Fruit fly (Drosophila melanogaster) whole organism, embryonic: Measurements from ENCODE around the gene CG5376.

ENCODE experiments used
- Bgb ChIP-seq: fragments of 200-800 bp; sonication (Bioruptor generic); IDR thresholded peaks from 2 replicates; pipeline ENCODE4 v1.3.6; 2022; ENCODE audit warnings: missing biosample characterization, missing genetic modification characterization; ENCODE audit not compliant: partially characterized antibody
- Bteb2 ChIP-seq: fragments of 200-800 bp; sonication (Bioruptor generic); optimal IDR thresholded peaks from 2 replicates; lab custom pipeline; 2016; ENCODE audit warnings: missing biosample characterization, missing genetic modification characterization
- CG10147 ChIP-seq: fragments of 200-800 bp; sonication (Bioruptor generic); optimal IDR thresholded peaks from 2 replicates; lab custom pipeline; 2019; ENCODE audit warnings: missing biosample characterization, mild to moderate bottlenecking, missing genetic modification characterization, moderate library complexity
- CG11398 ChIP-seq: fragments of 200-800 bp; sonication (Bioruptor generic); optimal IDR thresholded peaks from 2 replicates; lab custom pipeline; 2016; ENCODE audit warnings: missing biosample characterization, missing genetic modification characterization
- CG11560 ChIP-seq: fragments of 200-800 bp; sonication (Bioruptor generic); IDR thresholded peaks from 3 replicates; pipeline ENCODE4 v1.3.6; 2022; ENCODE audit warnings: missing biosample characterization, missing genetic modification characterization
- CG1233 ChIP-seq: fragments of 200-800 bp; sonication (Bioruptor generic); optimal IDR thresholded peaks from 4 replicates; lab custom pipeline; 2018; ENCODE audit warnings: missing biosample characterization, mild to moderate bottlenecking, missing genetic modification characterization
- CG15696 ChIP-seq: fragments of 200-800 bp; sonication (Bioruptor generic); optimal IDR thresholded peaks from 2 replicates; lab custom pipeline; 2019; ENCODE audit warnings: missing biosample characterization, mild to moderate bottlenecking, missing genetic modification characterization, moderate library complexity
- CG18619 ChIP-seq: fragments of 200-800 bp; sonication (Bioruptor generic); optimal IDR thresholded peaks from 3 replicates; lab custom pipeline; 2017; ENCODE audit warnings: missing biosample characterization, mild to moderate bottlenecking, missing genetic modification characterization
- CG32772 ChIP-seq: fragments of 200-800 bp; sonication (Bioruptor generic); IDR thresholded peaks from 2 replicates; pipeline ENCODE4 v1.3.6; 2022; ENCODE audit warnings: missing biosample characterization, missing genetic modification characterization
- CG34376 ChIP-seq: fragments of 200-800 bp; sonication (Bioruptor generic); optimal IDR thresholded peaks from 2 replicates; lab custom pipeline; 2018; ENCODE audit warnings: missing biosample characterization, mild to moderate bottlenecking, missing genetic modification characterization
- CG6689 ChIP-seq: fragments of 200-800 bp; sonication (Bioruptor generic); IDR thresholded peaks from 2 replicates; pipeline ENCODE4 v1.3.6; 2022; ENCODE audit warnings: missing biosample characterization, missing genetic modification characterization
- CG6765 ChIP-seq: fragments of 200-800 bp; sonication (Bioruptor generic); optimal IDR thresholded peaks from 3 replicates; lab custom pipeline; 2017; ENCODE audit warnings: missing biosample characterization, mild to moderate bottlenecking, missing genetic modification characterization
- CG7987 ChIP-seq: fragments of 200-800 bp; sonication (Bioruptor generic); optimal IDR thresholded peaks from 2 replicates; lab custom pipeline; 2018; ENCODE audit warnings: missing biosample characterization, mild to moderate bottlenecking, missing genetic modification characterization, moderate library complexity
- CG8478 ChIP-seq: fragments of >200 bp; optimal IDR thresholded peaks from 2 replicates; lab custom pipeline; 2018
- CG9215 ChIP-seq: fragments of 200-800 bp; sonication (Bioruptor generic); IDR thresholded peaks from 2 replicates; pipeline ENCODE4 v1.3.6; 2022; ENCODE audit warnings: missing biosample characterization, missing genetic modification characterization
- CG9609 ChIP-seq: fragments of 200-800 bp; sonication (Bioruptor generic); optimal IDR thresholded peaks from 3 replicates; lab custom pipeline; 2016; ENCODE audit warnings: missing biosample characterization, missing genetic modification characterization
- CoRest ChIP-seq: fragments of 200-800 bp; sonication (Bioruptor generic); optimal IDR thresholded peaks from 3 replicates; lab custom pipeline; 2018; ENCODE audit warnings: missing biosample characterization, mild to moderate bottlenecking, missing genetic modification characterization, moderate library complexity
- CrebB ChIP-seq: fragments of 200-800 bp; sonication (Bioruptor generic); optimal IDR thresholded peaks from 3 replicates; lab custom pipeline; 2018; ENCODE audit warnings: missing biosample characterization, mild to moderate bottlenecking, missing genetic modification characterization
- Dip2 ChIP-seq: fragments of 200-800 bp; sonication (Bioruptor generic); IDR thresholded peaks from 2 replicates; pipeline ENCODE4 v1.3.6; 2022; ENCODE audit warnings: missing biosample characterization, missing genetic modification characterization
- Drgx ChIP-seq: fragments of 200-800 bp; sonication (Bioruptor generic); IDR thresholded peaks from 2 replicates; pipeline ENCODE4 v1.3.6; 2022; ENCODE audit warnings: missing biosample characterization, missing genetic modification characterization
- H15 ChIP-seq: fragments of 200-800 bp; sonication (Bioruptor generic); IDR thresholded peaks from 3 replicates; pipeline ENCODE4 v1.3.6; 2022; ENCODE audit warnings: missing biosample characterization, missing genetic modification characterization
- Hey ChIP-seq: fragments of 200-800 bp; sonication (Bioruptor generic); optimal IDR thresholded peaks from 3 replicates; lab custom pipeline; 2018; ENCODE audit warnings: missing biosample characterization, mild to moderate bottlenecking, missing genetic modification characterization
- Hr51 ChIP-seq, 2 experiments: fragments of 200-800 bp; sonication (Bioruptor generic); optimal IDR thresholded peaks; 2 replicates in 1 of 2; 3 replicates in 1 of 2; lab custom pipeline; 2016 to 2018; ENCODE audit warnings: missing biosample characterization in 2 of 2, missing genetic modification characterization in 2 of 2, mild to moderate bottlenecking in 1 of 2, moderate library complexity in 1 of 2
- Mad ChIP-seq: fragments of 200-800 bp; sonication (Bioruptor generic); optimal IDR thresholded peaks from 2 replicates; lab custom pipeline; 2016; ENCODE audit warnings: missing biosample characterization, missing genetic modification characterization
- Meics ChIP-seq: fragments of 200-800 bp; sonication (Bioruptor generic); optimal IDR thresholded peaks from 2 replicates; lab custom pipeline; 2017; ENCODE audit warnings: missing biosample characterization, mild to moderate bottlenecking, missing genetic modification characterization
- Nf-YC ChIP-seq: fragments of 200-800 bp; optimal IDR thresholded peaks from 3 replicates; lab custom pipeline; 2019; ENCODE audit warnings: missing biosample characterization, mild to moderate bottlenecking, missing genetic modification characterization, moderate library complexity
- Oli ChIP-seq: fragments of 200-800 bp; sonication (Bioruptor generic); optimal IDR thresholded peaks from 2 replicates; lab custom pipeline; 2018; ENCODE audit warnings: missing biosample characterization, mild to moderate bottlenecking, missing genetic modification characterization, moderate library complexity
- Rfx ChIP-seq: fragments of 200-800 bp; sonication (Bioruptor generic); IDR thresholded peaks from 2 replicates; pipeline ENCODE4 v1.3.6; 2022; ENCODE audit warnings: missing biosample characterization, missing genetic modification characterization
- Sry-δ ChIP-seq: fragments of 200-800 bp; sonication (Bioruptor generic); optimal IDR thresholded peaks from 2 replicates; lab custom pipeline; 2016; ENCODE audit warnings: missing biosample characterization, missing genetic modification characterization
- abd-A ChIP-seq: fragments of 200-800 bp; sonication (Bioruptor generic); optimal IDR thresholded peaks from 3 replicates; lab custom pipeline; 2019; ENCODE audit warnings: missing biosample characterization, mild to moderate bottlenecking, missing genetic modification characterization, moderate library complexity
- ato ChIP-seq: fragments of 200-800 bp; sonication (Bioruptor generic); IDR thresholded peaks from 2 replicates; pipeline ENCODE4 v1.3.6; 2022; ENCODE audit warnings: missing biosample characterization, missing genetic modification characterization; ENCODE audit not compliant: partially characterized antibody
- az2 ChIP-seq: fragments of 200-800 bp; sonication (Bioruptor generic); optimal IDR thresholded peaks from 3 replicates; lab custom pipeline; 2016; ENCODE audit warnings: missing biosample characterization, missing genetic modification characterization
- bab2 ChIP-seq: fragments of 200-800 bp; sonication (Bioruptor generic); optimal IDR thresholded peaks from 2 replicates; lab custom pipeline; 2016; ENCODE audit warnings: missing biosample characterization, missing genetic modification characterization
- bsh ChIP-seq, 2 experiments: fragments of 200-800 bp; sonication (Bioruptor generic); optimal IDR thresholded peaks; 2 replicates each; lab custom pipeline; 2017 to 2018; ENCODE audit warnings: mild to moderate bottlenecking in 2 of 2, missing biosample characterization in 2 of 2, missing genetic modification characterization in 2 of 2, moderate library complexity in 1 of 2
- crc ChIP-seq: fragments of 200-800 bp; sonication (Bioruptor generic); optimal IDR thresholded peaks from 2 replicates; lab custom pipeline; 2016; ENCODE audit warnings: missing biosample characterization, missing genetic modification characterization
- crp ChIP-seq, 2 experiments: fragments of 200-800 bp; sonication (Bioruptor generic); optimal IDR thresholded peaks; 2 replicates in 1 of 2; 3 replicates in 1 of 2; lab custom pipeline; 2017; ENCODE audit warnings: missing biosample characterization in 2 of 2, missing genetic modification characterization in 2 of 2, mild to moderate bottlenecking in 1 of 2, moderate library complexity in 1 of 2
- eve ChIP-seq, 2 experiments: fragments of >200 bp; optimal IDR thresholded peaks; 2 replicates each; lab custom pipeline; 2017; ENCODE audit warnings: missing biosample characterization in 2 of 2, missing genetic modification characterization in 2 of 2
- ewg ChIP-seq: fragments of 200-800 bp; sonication (Bioruptor generic); optimal IDR thresholded peaks from 3 replicates; lab custom pipeline; 2017; ENCODE audit warnings: mild to moderate bottlenecking, missing biosample characterization, missing genetic modification reagents, missing genetic modification characterization
- fd96Cb ChIP-seq: fragments of 200-800 bp; sonication (Bioruptor generic); optimal IDR thresholded peaks from 2 replicates; lab custom pipeline; 2018; ENCODE audit warnings: missing biosample characterization, mild to moderate bottlenecking, missing genetic modification characterization, moderate library complexity
- fru ChIP-seq: fragments of >200 bp; optimal IDR thresholded peaks from 2 replicates; lab custom pipeline; 2017
- grn ChIP-seq: fragments of 200-800 bp; sonication (Bioruptor generic); optimal IDR thresholded peaks from 3 replicates; lab custom pipeline; 2017; ENCODE audit warnings: missing biosample characterization, missing genetic modification characterization
- hkb ChIP-seq, 2 experiments: fragments of 200-800 bp in 1 of 2; fragments of >200 bp in 1 of 2; sonication (Bioruptor generic) in 1 of 2; IDR thresholded peaks in 1 of 2; optimal IDR thresholded peaks in 1 of 2; 2 replicates each; pipeline versions ENCODE4 v1.3.6 to Lab custom; 2017 to 2022; ENCODE audit warnings: missing biosample characterization in 1 of 2, missing genetic modification characterization in 1 of 2
- kah ChIP-seq: fragments of 200-800 bp; sonication (Bioruptor generic); optimal IDR thresholded peaks from 2 replicates; lab custom pipeline; 2018; ENCODE audit warnings: missing biosample characterization, mild to moderate bottlenecking, missing genetic modification characterization
- pros ChIP-seq: fragments of 200-800 bp; sonication (Bioruptor generic); optimal IDR thresholded peaks from 3 replicates; lab custom pipeline; 2019; ENCODE audit warnings: missing biosample characterization, mild to moderate bottlenecking, missing genetic modification characterization, moderate library complexity
- scrt ChIP-seq: fragments of 200-800 bp; sonication (Bioruptor generic); optimal IDR thresholded peaks from 2 replicates; lab custom pipeline; 2018; ENCODE audit warnings: missing biosample characterization, mild to moderate bottlenecking, missing genetic modification characterization, moderate library complexity
- sd ChIP-seq: fragments of 200-800 bp; sonication (Bioruptor generic); optimal IDR thresholded peaks from 3 replicates; lab custom pipeline; 2018; ENCODE audit warnings: missing biosample characterization, mild to moderate bottlenecking, missing genetic modification characterization, moderate library complexity
- sima ChIP-seq: fragments of 200-800 bp; sonication (Bioruptor generic); optimal IDR thresholded peaks from 2 replicates; lab custom pipeline; 2016; ENCODE audit warnings: missing biosample characterization, missing genetic modification characterization
- sisA ChIP-seq: fragments of 200-800 bp; sonication (Bioruptor generic); IDR thresholded peaks from 2 replicates; pipeline ENCODE4 v1.3.6; 2022; ENCODE audit warnings: missing biosample characterization, missing genetic modification characterization
- tin ChIP-seq: fragments of 200-800 bp; sonication (Bioruptor generic); optimal IDR thresholded peaks from 3 replicates; lab custom pipeline; 2016; ENCODE audit warnings: missing biosample characterization, missing genetic modification characterization
- twi ChIP-seq: fragments of 200-800 bp; optimal IDR thresholded peaks from 2 replicates; lab custom pipeline; 2019; ENCODE audit warnings: missing biosample characterization, mild to moderate bottlenecking, missing genetic modification characterization, moderate library complexity
- yki ChIP-seq: fragments of >200 bp; optimal IDR thresholded peaks from 3 replicates; lab custom pipeline; 2018

Gene CG5376

DNA sequence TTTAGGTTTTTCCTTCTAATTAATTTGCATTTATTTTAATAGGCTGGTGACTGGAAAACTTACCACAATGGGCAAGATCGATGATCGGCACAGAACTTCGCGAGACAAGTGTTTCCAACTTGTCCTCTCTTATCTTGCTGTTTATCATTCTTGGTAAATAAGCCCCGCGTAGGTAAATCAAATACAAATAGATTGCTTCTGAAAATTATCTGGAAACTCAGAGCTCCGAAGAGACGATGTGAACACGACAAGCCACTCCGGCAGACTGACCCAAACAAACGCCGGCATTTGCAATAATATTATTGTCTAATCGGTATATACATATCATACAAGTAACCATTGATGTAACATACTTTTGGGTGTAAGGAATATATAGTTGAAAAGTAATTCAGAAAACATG is 41.5 kb upstream of the CG5376 start, which contains the start of gene CG33099 (continued):
- no peak for TF ChIP-seq fd96Cb (tag; lab: Kevin White, UChicago)
- no peak for TF ChIP-seq CG8478
- TF ChIP-seq CG6689 (GFP tag; lab: Robert Waterston, UW): no peak
- no peak for TF ChIP-seq sima (GFP tag; lab: Kevin White, UChicago)
- TF ChIP-seq CoRest: no peak
- TF ChIP-seq Oli (tag; lab: Kevin White, UChicago): no peak
- no peak for TF ChIP-seq hkb (optimal IDR thresholded peaks at IDR 0.05; lab: Kevin White, UChicago)
- TF ChIP-seq hkb (GFP tag; IDR thresholded peaks at IDR 0.05; lab: Robert Waterston, UW): peak; percentile 62; the same call in 1 of the 2 replicates
- TF ChIP-seq Hey: peak; percentile 51
- TF ChIP-seq twi (tag; lab: Kevin White, UChicago): no peak
- peak; percentile 72 for TF ChIP-seq grn
- peak in 1 of 2 experiments; percentile 16 for TF ChIP-seq Hr51 (GFP tag; optimal IDR thresholded peaks at IDR 0.05; lab: Kevin White, UChicago)
- no peak for TF ChIP-seq CG9215 (GFP tag; lab: Robert Waterston, UW)
- TF ChIP-seq pros: no peak
- peak; percentile 31 for TF ChIP-seq Mad
- peak; percentile 32 for TF ChIP-seq scrt (GFP tag; lab: Kevin White, UChicago)
- TF ChIP-seq crp (GFP tag; optimal IDR thresholded peaks at IDR 0.05; lab: Kevin White, UChicago): no peak
- no peak for TF ChIP-seq Dip2
- TF ChIP-seq Drgx (GFP tag; lab: Robert Waterston, UW): peak; percentile 22; the same call in 1 of the 2 replicates
- no peak for TF ChIP-seq CG6765
- TF ChIP-seq kah (GFP tag; lab: Kevin White, UChicago): no peak
- TF ChIP-seq abd-A (tag; lab: Kevin White, UChicago): no peak
- TF ChIP-seq yki: no peak
- TF ChIP-seq CG32772 (GFP tag; lab: Robert Waterston, UW): no peak
- TF ChIP-seq H15: no peak
- TF ChIP-seq Rfx (GFP tag; lab: Robert Waterston, UW): peak; percentile 57; the same call in 1 of the 2 replicates
- TF ChIP-seq CG7987: peak; percentile 72
- peak; percentile 43 for TF ChIP-seq Meics
- no peak for TF ChIP-seq crc (GFP tag; lab: Kevin White, UChicago)
- no peak for TF ChIP-seq CG11560 (tag; lab: Robert Waterston, UW)
- peak; percentile 72 for TF ChIP-seq CG34376 (GFP tag; lab: Kevin White, UChicago)
- TF ChIP-seq Nf-YC: peak; percentile 17
- no peak for TF ChIP-seq CG9609
- peak; percentile 21 for TF ChIP-seq CG18619
- no peak for TF ChIP-seq ewg (GFP tag; lab: Kevin White, UChicago)
- no peak for TF ChIP-seq tin
- no peak for TF ChIP-seq sisA (GFP tag; lab: Robert Waterston, UW)
- no peak for TF ChIP-seq ato
- TF ChIP-seq Bteb2 (GFP tag; lab: Kevin White, UChicago): peak; percentile 23
- peak; percentile 67 for TF ChIP-seq CG1233 (GFP tag; lab: Kevin White, UChicago)
- TF ChIP-seq bab2 (GFP tag; lab: Kevin White, UChicago): peak; percentile 24
- TF ChIP-seq bsh (GFP tag; optimal IDR thresholded peaks at IDR 0.05; lab: Kevin White, UChicago): peak in 1 of 2 experiments; percentile 29
- no peak for TF ChIP-seq fru (lab: Kevin White, UChicago)
- TF ChIP-seq CG15696 (tag; lab: Kevin White, UChicago): peak; percentile 68
- no peak for TF ChIP-seq eve (GFP tag; optimal IDR thresholded peaks at IDR 0.05; lab: Kevin White, UChicago)
- peak; percentile 8 for TF ChIP-seq Sry-δ (GFP tag; lab: Kevin White, UChicago)
- TF ChIP-seq Bgb (GFP tag; lab: Robert Waterston, UW): peak; percentile 45; the same call in 1 of the 2 replicates
- peak; percentile 25 for TF ChIP-seq CG11398 (GFP tag; lab: Kevin White, UChicago)
- TF ChIP-seq az2: no peak
- peak; percentile 64 for TF ChIP-seq CrebB
- TF ChIP-seq CG10147 (GFP tag; lab: Kevin White, UChicago): no peak
- TF ChIP-seq sd: peak; percentile 18
